Worm (Caenorhabditis elegans) whole organism, L4 larva: ENCODE measurements around the gene C31H2.3.

ENCODE experiments used
- F37D6.2 ChIP-seq: sonication (generic microtip); optimal IDR thresholded peaks from 2 replicates; lab custom pipeline; 2016; ENCODE audit warnings: mild to moderate bottlenecking, missing genetic modification characterization, missing compliant biosample characterization
- F49E8.2 ChIP-seq: sonication (generic microtip); optimal IDR thresholded peaks from 2 replicates; lab custom pipeline; 2016; ENCODE audit warnings: missing compliant biosample characterization, mild to moderate bottlenecking, missing genetic modification characterization, borderline replicate concordance
- dmd-8 ChIP-seq: fragments of 200-800 bp; sonication (Bioruptor generic); IDR thresholded peaks from 2 replicates; pipeline ENCODE4 v1.3.6; 2022; ENCODE audit warnings: missing genetic modification characterization, missing compliant biosample characterization
- gei-8 ChIP-seq: fragments of 200-800 bp; sonication (Bioruptor generic); optimal IDR thresholded peaks from 2 replicates; lab custom pipeline; 2018; ENCODE audit warnings: mild to moderate bottlenecking, missing genetic modification characterization, missing compliant biosample characterization
- hif-1 ChIP-seq, 2 experiments: sonication (generic microtip); optimal IDR thresholded peaks; 2 replicates each; lab custom pipeline; 2016 to 2017; ENCODE audit warnings: missing compliant biosample characterization in 2 of 2, missing genetic modification characterization in 2 of 2, missing genetic modification reagents in 2 of 2, missing genotype in 2 of 2, mild to moderate bottlenecking in 1 of 2
- lim-7 ChIP-seq: fragments of 200-800 bp; sonication (Bioruptor generic); IDR thresholded peaks from 2 replicates; pipeline ENCODE4 v1.3.6; 2022; ENCODE audit warnings: missing genetic modification characterization, missing compliant biosample characterization
- lin-15B ChIP-seq: fragments of 150-350 bp; sonication (generic microtip); optimal IDR thresholded peaks from 3 replicates; lab custom pipeline; 2014; ENCODE audit warnings: missing biosample characterization, missing genetic modification characterization
- madf-9 ChIP-seq: fragments of 200-800 bp; sonication (Bioruptor generic); conservative IDR thresholded peaks from 2 replicates; pipeline ENCODE4 v1.3.6; 2022; ENCODE audit warnings: missing genetic modification reagents, missing genetic modification characterization, missing compliant biosample characterization
- mep-1 ChIP-seq: fragments of 150-350 bp; sonication (generic microtip); optimal IDR thresholded peaks from 3 replicates; lab custom pipeline; 2014; ENCODE audit warnings: missing biosample characterization, missing genetic modification characterization
- mes-2 ChIP-seq: sonication (generic microtip); optimal IDR thresholded peaks from 2 replicates; lab custom pipeline; 2016; ENCODE audit warnings: missing genotype, mild to moderate bottlenecking, missing genetic modification characterization, missing compliant biosample characterization; ENCODE audit not compliant: poor library complexity, severe bottlenecking
- mxl-3 ChIP-seq: fragments of 200-800 bp; sonication (Bioruptor generic); optimal IDR thresholded peaks from 2 replicates; lab custom pipeline; 2018; ENCODE audit warnings: mild to moderate bottlenecking, missing genetic modification characterization, missing compliant biosample characterization
- nhr-10 ChIP-seq: fragments of 150-350 bp; optimal IDR thresholded peaks from 2 replicates; lab custom pipeline; 2014; ENCODE audit warnings: missing biosample characterization, missing genetic modification characterization
- nhr-41 ChIP-seq: fragments of 200-800 bp; sonication (Bioruptor generic); IDR thresholded peaks from 2 replicates; pipeline ENCODE4 v1.3.6; 2022; ENCODE audit warnings: missing genetic modification reagents, missing genetic modification characterization, missing compliant biosample characterization
- pha-4 ChIP-seq, 2 experiments: fragments of 150-350 bp in 1 of 2; fragments of 200-800 bp in 1 of 2; sonication (Bioruptor generic) in 1 of 2; IDR thresholded peaks in 1 of 2; optimal IDR thresholded peaks in 1 of 2; 2 replicates each; pipeline versions ENCODE4 v1.3.6 to Lab custom; 2014 to 2022; ENCODE audit warnings: missing genetic modification characterization in 2 of 2, missing genetic modification reagents in 2 of 2, missing biosample characterization in 1 of 2, missing compliant biosample characterization in 1 of 2
- pqm-1 ChIP-seq: sonication (generic microtip); optimal IDR thresholded peaks from 2 replicates; lab custom pipeline; 2017; ENCODE audit warnings: missing biosample characterization, missing genetic modification characterization
- rbr-2 ChIP-seq: sonication (generic microtip); optimal IDR thresholded peaks from 2 replicates; lab custom pipeline; 2016; ENCODE audit warnings: missing genotype, missing genetic modification characterization, missing compliant biosample characterization
- saeg-2 ChIP-seq: fragments of 200-800 bp; sonication (Bioruptor generic); IDR thresholded peaks from 2 replicates; pipeline ENCODE4 v1.3.6; 2022; ENCODE audit warnings: missing genetic modification reagents, missing genetic modification characterization, missing compliant biosample characterization
- set-16 ChIP-seq: fragments of 200-800 bp; sonication (Bioruptor generic); IDR thresholded peaks from 2 replicates; pipeline ENCODE4 v1.3.6; 2022; ENCODE audit warnings: missing genetic modification reagents, missing genetic modification characterization, missing compliant biosample characterization
- snpc-1.2 ChIP-seq: fragments of 200-800 bp; sonication (Bioruptor generic); IDR thresholded peaks from 2 replicates; pipeline ENCODE4 v1.3.6; 2022; ENCODE audit warnings: missing genetic modification reagents, missing genetic modification characterization, missing compliant biosample characterization
- tra-1 ChIP-seq: fragments of 200-800 bp; sonication (Bioruptor generic); IDR thresholded peaks from 2 replicates; pipeline ENCODE4 v1.3.6; 2022; ENCODE audit warnings: missing genetic modification reagents, missing genetic modification characterization, missing compliant biosample characterization
- zag-1 ChIP-seq: fragments of 150-350 bp; optimal IDR thresholded peaks from 2 replicates; lab custom pipeline; 2014; ENCODE audit warnings: missing biosample characterization, missing genetic modification characterization
- zfp-3 ChIP-seq: fragments of 200-800 bp; sonication (Bioruptor generic); conservative IDR thresholded peaks from 2 replicates; pipeline ENCODE4 v1.3.6; 2022; ENCODE audit warnings: missing genetic modification reagents, missing genetic modification characterization, missing compliant biosample characterization
- zip-2 ChIP-seq: fragments of 150-350 bp; optimal IDR thresholded peaks from 2 replicates; lab custom pipeline; 2014; ENCODE audit warnings: missing biosample characterization, missing genetic modification characterization

The C31H2.3 gene

ce11 chrX:5106187-5106694, 47.9 kb downstream of the C31H2.3 start (continued):
- TF ChIP-seq snpc-1.2, result no peak
- TF ChIP-seq mep-1 (tag; lab: Kevin White, UChicago), result no peak
- TF ChIP-seq dmd-8, result no peak
- no peak for TF ChIP-seq lin-15B (tag; lab: Kevin White, UChicago)
- TF ChIP-seq nhr-41 (GFP tag; lab: Robert Waterston, UW), result peak; percentile 35; the same call in 1 of the 2 replicates

- TF ChIP-seq mes-2 (tag; lab: Kevin White, UChicago), result no peak
- TF ChIP-seq set-16, result peak; percentile 70
- peak; percentile 33; the same call in 1 of the 2 replicates for TF ChIP-seq pha-4 (GFP tag; IDR thresholded peaks at IDR 0.05; lab: Robert Waterston, UW)
- no peak for TF ChIP-seq pha-4 (tag; optimal IDR thresholded peaks at IDR 0.05; lab: Kevin White, UChicago)
- no peak for TF ChIP-seq mxl-3
- no peak for TF ChIP-seq madf-9 (GFP tag; lab: Robert Waterston, UW)
- no peak for TF ChIP-seq nhr-10 (tag; lab: Kevin White, UChicago)
Observed at ce11 chrX:5105703-5106102, 48.5 kb downstream of the C31H2.3 start.

ce11 chrX:5103422-5103821, 50.8 kb downstream of the C31H2.3 start:
- TF ChIP-seq zfp-3 (0 out of 2 replicates have a peak, but pooled peaks have one; percentile 7), tra-1 (no peak), mes-2 (tag; lab: Kevin White, UChicago) (no peak), lim-7 (GFP tag; lab: Robert Waterston, UW) (no peak), zip-2 (tag; lab: Kevin White, UChicago) (no peak), saeg-2 (GFP tag; lab: Robert Waterston, UW) (no peak), F37D6.2 (tag; lab: Kevin White, UChicago) (no peak)
- TF ChIP-seq, all 104 proteins: peak for 1

DNA sequence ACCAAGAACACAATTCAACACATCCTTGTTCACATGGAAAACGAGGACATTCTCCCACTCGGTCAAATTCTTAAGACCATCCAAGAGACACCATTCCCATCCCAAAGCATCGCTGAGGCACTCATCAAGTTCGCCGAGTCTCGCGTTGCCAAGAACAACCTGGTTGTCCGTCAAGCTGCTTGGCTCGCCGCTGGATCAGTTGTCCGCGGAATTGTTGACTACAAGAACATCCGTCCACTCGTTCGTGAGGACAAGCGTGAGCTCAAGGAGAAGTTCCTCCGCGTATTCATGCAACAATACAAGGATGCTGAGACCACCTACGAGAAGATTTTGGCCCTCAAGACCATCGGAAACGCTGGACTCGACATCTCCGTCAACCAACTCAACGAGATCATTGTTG, 51.8 kb downstream of the C31H2.3 start:
- TF ChIP-seq zfp-3, result peak; percentile 64; the same call in 1 of the 2 replicates
- no peak for TF ChIP-seq gei-8 (GFP tag; lab: Kevin White, UChicago)
- TF ChIP-seq rbr-2, result no peak
- TF ChIP-seq hif-1 (tag; optimal IDR thresholded peaks at IDR 0.05; lab: Kevin White, UChicago), result no peak
- no peak for TF ChIP-seq zag-1
- no peak for TF ChIP-seq pqm-1
- no peak for TF ChIP-seq F49E8.2
